Worm (Caenorhabditis elegans) whole organism, L4 larva: Measurements from ENCODE around the gene ttr-23.

Source experiments
- ama-1 ChIP-seq: fragments of 150-350 bp; optimal IDR thresholded peaks from 2 replicates; lab custom pipeline; 2014; ENCODE audit warnings: inconsistent platforms, mixed read lengths
- unc-130 ChIP-seq: sonication (generic microtip); optimal IDR thresholded peaks from 2 replicates; lab custom pipeline; 2016; ENCODE audit warnings: missing genetic modification reagents, missing genetic modification characterization, missing compliant biosample characterization

ce11 chrV:10576319-10576718, 13.3 kb downstream of the ttr-23 start, which contains the start of gene vps-54:
- no peak for TF ChIP-seq ama-1
- TF ChIP-seq unc-130 (GFP tag; lab: Kevin White, UChicago), result no peak
